Fruit fly (Drosophila melanogaster): ENCODE measurements around the gene tkv.

dm6 chr2L:5264157-5264556 lies 7.0 kb downstream of the tkv start:
- no peak for TF ChIP-seq psq (optimal IDR thresholded peaks at IDR 0.05)
- no peak for TF ChIP-seq Dll (optimal IDR thresholded peaks at IDR 0.05)
- no peak for TF ChIP-seq EcR (GFP tag; optimal IDR thresholded peaks at IDR 0.05)
- TF ChIP-seq pan (optimal IDR thresholded peaks at IDR 0.05), result no peak
- TF ChIP-seq CG8478 (optimal IDR thresholded peaks at IDR 0.05), result no peak
- no peak for TF ChIP-seq usp (GFP tag; optimal IDR thresholded peaks at IDR 0.05)
